Fruit fly (Drosophila melanogaster) whole organism, wandering third instar larva: ENCODE data around the gene Lamtor3.
A peak's percentile ranks its signal among the peaks of the same experiment; 100 is the strongest.

Experiments
- Abd-B ChIP-seq: fragments of >200 bp; optimal IDR thresholded peaks from 2 replicates; lab custom pipeline; 2017; ENCODE audit warnings: missing biosample characterization, missing genetic modification characterization
- CG32264 ChIP-seq: fragments of 200-800 bp; sonication (Bioruptor generic); optimal IDR thresholded peaks from 2 replicates; lab custom pipeline; 2016; ENCODE audit warnings: missing biosample characterization, missing genetic modification characterization
- CG9705 ChIP-seq: fragments of 200-800 bp; sonication (Bioruptor generic); optimal IDR thresholded peaks from 2 replicates; lab custom pipeline; 2018; ENCODE audit warnings: missing biosample characterization, mild to moderate bottlenecking, missing genetic modification characterization
- Dfd ChIP-seq: fragments of >200 bp; optimal IDR thresholded peaks from 2 replicates; lab custom pipeline; 2017; ENCODE audit warnings: missing biosample characterization, missing genetic modification characterization
- Dif ChIP-seq: fragments of 200-275, 200-300 bp; sonication (Bioruptor generic); optimal IDR thresholded peaks from 2 replicates; lab custom pipeline; 2018; ENCODE audit warnings: missing biosample characterization, missing genetic modification characterization; ENCODE audit not compliant: partially characterized antibody
- GATAd ChIP-seq: sonication (Bioruptor generic); optimal IDR thresholded peaks from 2 replicates; lab custom pipeline; 2016; ENCODE audit warnings: missing biosample characterization, missing genetic modification characterization
- HLH106 ChIP-seq: fragments of 200-800 bp; optimal IDR thresholded peaks from 3 replicates; lab custom pipeline; 2019; ENCODE audit warnings: missing biosample characterization, mild to moderate bottlenecking, missing genetic modification characterization, moderate library complexity
- Hnf4 ChIP-seq: fragments of 200-800 bp; sonication (Bioruptor generic); optimal IDR thresholded peaks from 2 replicates; lab custom pipeline; 2016; ENCODE audit warnings: missing biosample characterization, mild to moderate bottlenecking, missing genetic modification characterization
- Hr83 ChIP-seq: fragments of 200-300 bp; sonication (Bioruptor generic); optimal IDR thresholded peaks from 2 replicates; lab custom pipeline; 2016; ENCODE audit warnings: missing biosample characterization, mild to moderate bottlenecking, missing genetic modification characterization, moderate library complexity; ENCODE audit not compliant: poor library complexity, severe bottlenecking
- Jra ChIP-seq: sonication (Bioruptor generic); optimal IDR thresholded peaks from 2 replicates; lab custom pipeline; 2016; ENCODE audit warnings: missing biosample characterization, missing genetic modification characterization
- Mio ChIP-seq: sonication (Bioruptor generic); optimal IDR thresholded peaks from 2 replicates; lab custom pipeline; 2016; ENCODE audit warnings: missing biosample characterization, missing genetic modification characterization
- Myc ChIP-seq: fragments of >200 bp; optimal IDR thresholded peaks from 2 replicates; lab custom pipeline; 2017
- Rel ChIP-seq, 2 experiments: fragments of 200-800 bp; sonication (Bioruptor generic) in 1 of 2; optimal IDR thresholded peaks; 2 replicates in 1 of 2; 3 replicates in 1 of 2; lab custom pipeline; 2016 to 2019; ENCODE audit warnings: mild to moderate bottlenecking in 2 of 2, missing biosample characterization in 2 of 2, missing genetic modification characterization in 2 of 2, moderate library complexity in 1 of 2
- Sp1 ChIP-seq: fragments of 200-800 bp; sonication (Bioruptor generic); optimal IDR thresholded peaks from 3 replicates; lab custom pipeline; 2019; ENCODE audit warnings: missing biosample characterization, mild to moderate bottlenecking, missing genetic modification characterization, moderate library complexity
- Vsx2 ChIP-seq: fragments of 200-300, 225-300 bp; sonication (Bioruptor generic); optimal IDR thresholded peaks from 2 replicates; lab custom pipeline; 2018; ENCODE audit warnings: missing biosample characterization, missing genetic modification characterization; ENCODE audit not compliant: partially characterized antibody
- br ChIP-seq: fragments of 200-800 bp; sonication (Bioruptor generic); optimal IDR thresholded peaks from 2 replicates; lab custom pipeline; 2016; ENCODE audit warnings: missing biosample characterization, missing genetic modification characterization
- brk ChIP-seq: fragments of 200-800 bp; sonication (Bioruptor generic); optimal IDR thresholded peaks from 2 replicates; lab custom pipeline; 2016; ENCODE audit warnings: missing biosample characterization, mild to moderate bottlenecking, missing genetic modification characterization
- dl ChIP-seq, 2 experiments: fragments of 175-275, 200-275 bp in 1 of 2; fragments of 200-275 bp in 1 of 2; sonication (Bioruptor generic); optimal IDR thresholded peaks; lab custom pipeline; 2018; ENCODE audit warnings: mild to moderate bottlenecking in 2 of 2, missing biosample characterization in 2 of 2, missing genetic modification characterization in 2 of 2, moderate library complexity in 2 of 2; ENCODE audit not compliant: partially characterized antibody in 2 of 2, insufficient read depth in 1 of 2
- dmrt93B ChIP-seq: fragments of 200-800 bp; sonication (Bioruptor generic); optimal IDR thresholded peaks from 2 replicates; lab custom pipeline; 2018; ENCODE audit warnings: missing biosample characterization, mild to moderate bottlenecking, missing genetic modification characterization
- dsf ChIP-seq: sonication (Bioruptor generic); optimal IDR thresholded peaks from 2 replicates; lab custom pipeline; 2016; ENCODE audit warnings: missing biosample characterization, missing genetic modification characterization, borderline replicate concordance
- ey ChIP-seq: fragments of 200-800 bp; sonication (Bioruptor generic); optimal IDR thresholded peaks from 2 replicates; lab custom pipeline; 2016; ENCODE audit warnings: missing biosample characterization, missing genetic modification characterization
- foxo ChIP-seq, 2 experiments: fragments of 200-800 bp; sonication (Bioruptor generic); optimal IDR thresholded peaks; 2 replicates in 1 of 2; 3 replicates in 1 of 2; lab custom pipeline; 2016 to 2017; ENCODE audit warnings: missing biosample characterization in 2 of 2, missing genetic modification characterization in 2 of 2
- fru ChIP-seq: fragments of 200-800 bp; sonication (Bioruptor generic); optimal IDR thresholded peaks from 3 replicates; lab custom pipeline; 2016; ENCODE audit warnings: missing biosample characterization, mild to moderate bottlenecking, missing genetic modification characterization
- h ChIP-seq: fragments of 200-800 bp; sonication (Bioruptor generic); optimal IDR thresholded peaks from 3 replicates; lab custom pipeline; 2016; ENCODE audit warnings: missing biosample characterization, mild to moderate bottlenecking, missing genetic modification characterization
- jim ChIP-seq: fragments of 175-275, 200-325 bp; sonication (Bioruptor generic); optimal IDR thresholded peaks from 2 replicates; lab custom pipeline; 2016; ENCODE audit warnings: missing biosample characterization, mild to moderate bottlenecking, missing genetic modification characterization
- lola ChIP-seq: fragments of >200 bp; optimal IDR thresholded peaks from 2 replicates; lab custom pipeline; 2017; ENCODE audit warnings: missing biosample characterization, missing genetic modification characterization
- pan ChIP-seq: fragments of >200 bp; optimal IDR thresholded peaks from 2 replicates; lab custom pipeline; 2017
- rgr ChIP-seq: fragments of 200-800 bp; sonication (Bioruptor generic); optimal IDR thresholded peaks from 3 replicates; lab custom pipeline; 2016; ENCODE audit warnings: missing biosample characterization, mild to moderate bottlenecking, missing genetic modification characterization
- sage ChIP-seq: fragments of 200-800 bp; sonication (Bioruptor generic); optimal IDR thresholded peaks from 2 replicates; lab custom pipeline; 2016; ENCODE audit warnings: missing biosample characterization, mild to moderate bottlenecking, missing genetic modification characterization
- sv ChIP-seq: fragments of 200-800 bp; sonication (Bioruptor generic); optimal IDR thresholded peaks from 3 replicates; lab custom pipeline; 2016; ENCODE audit warnings: missing biosample characterization, missing genetic modification characterization
- tai ChIP-seq: sonication (Bioruptor generic); optimal IDR thresholded peaks from 2 replicates; lab custom pipeline; 2016; ENCODE audit warnings: missing biosample characterization, missing genetic modification characterization
- usp ChIP-seq: fragments of >200 bp; optimal IDR thresholded peaks from 2 replicates; lab custom pipeline; 2017; ENCODE audit warnings: missing biosample characterization, missing genetic modification characterization
- woc ChIP-seq: sonication (Bioruptor generic); optimal IDR thresholded peaks from 2 replicates; lab custom pipeline; 2016; ENCODE audit warnings: missing biosample characterization, mild to moderate bottlenecking, missing genetic modification characterization

Lamtor3 gene

DNA sequence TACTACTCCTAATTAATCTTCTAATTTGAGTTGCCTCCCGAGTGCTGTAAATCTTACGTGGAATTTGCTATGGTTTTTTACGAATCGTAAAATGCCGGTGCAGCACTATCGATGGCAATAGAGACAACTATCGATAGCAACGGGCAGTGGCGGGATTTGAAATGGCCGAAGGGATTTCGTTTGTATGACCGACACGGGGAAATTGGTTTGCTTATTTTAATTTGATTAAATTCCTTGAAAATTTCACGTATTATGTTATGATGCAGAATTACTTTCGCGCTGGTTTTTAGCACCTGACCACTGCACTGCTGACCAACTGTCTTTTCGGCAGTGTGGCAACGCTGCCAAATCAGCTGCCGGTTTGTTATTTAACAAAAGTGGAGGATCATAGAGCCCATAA, 3.1 kb downstream of the Lamtor3 start, which contains the start of the genes GCS2beta and CG5131 (continued):
- TF ChIP-seq ey (peak; percentile 96), rgr (GFP tag; lab: Kevin White, UChicago) (peak; percentile 97), Mio (peak; percentile 79), Hnf4 (GFP tag; lab: Kevin White, UChicago) (peak; percentile 96), CG9705 (GFP tag; lab: Kevin White, UChicago) (peak; percentile 74), sv (peak; percentile 92), Rel (GFP tag; optimal IDR thresholded peaks at IDR 0.05; lab: Kevin White, UChicago) (no peak), Rel (tag; optimal IDR thresholded peaks at IDR 0.05; lab: Kevin White, UChicago) (peak; percentile 43)

DNA sequence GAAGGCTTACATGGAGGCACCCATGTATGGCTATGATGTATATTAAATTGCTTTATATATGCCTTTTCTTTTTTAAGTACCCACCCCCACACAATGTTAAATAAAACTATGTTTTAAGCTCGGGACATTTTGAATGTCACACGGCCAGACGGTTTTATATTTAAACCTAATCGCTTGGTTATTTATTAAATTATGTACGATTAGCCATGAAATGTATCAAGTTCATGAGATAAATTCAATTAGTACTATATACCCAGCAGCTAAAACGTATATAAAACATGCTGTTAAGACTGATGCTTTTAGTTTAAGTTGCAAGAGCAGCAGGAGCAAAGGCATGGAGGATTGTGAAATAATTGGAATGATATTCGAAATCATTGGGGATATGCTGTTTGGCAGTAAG, 4.4 kb downstream of the Lamtor3 start, which contains the start of the genes CG43221 and CG43645:
TSS of gene CG43221 (plus strand) at position 301 of the 400 bp plus-strand sequence.
TSS of gene CG43645 (plus strand) at position 301 of the 400 bp plus-strand sequence.
- no peak for TF ChIP-seq brk (GFP tag; lab: Kevin White, UChicago)
- no peak for TF ChIP-seq usp (GFP tag; lab: Kevin White, UChicago)
- no peak for TF ChIP-seq CG32264
- no peak for TF ChIP-seq lola (GFP tag; lab: Kevin White, UChicago)
- TF ChIP-seq h (GFP tag; lab: Kevin White, UChicago) = no peak
- no peak for TF ChIP-seq sage (GFP tag; lab: Kevin White, UChicago)
- no peak for TF ChIP-seq Mio
- no peak for TF ChIP-seq Myc (lab: Kevin White, UChicago)
- TF ChIP-seq fru (GFP tag; lab: Kevin White, UChicago) = no peak
- TF ChIP-seq woc (GFP tag; lab: Kevin White, UChicago) = no peak
- TF ChIP-seq dsf (GFP tag; lab: Kevin White, UChicago) = no peak
- TF ChIP-seq Sp1 (GFP tag; lab: Kevin White, UChicago) = no peak

DNA sequence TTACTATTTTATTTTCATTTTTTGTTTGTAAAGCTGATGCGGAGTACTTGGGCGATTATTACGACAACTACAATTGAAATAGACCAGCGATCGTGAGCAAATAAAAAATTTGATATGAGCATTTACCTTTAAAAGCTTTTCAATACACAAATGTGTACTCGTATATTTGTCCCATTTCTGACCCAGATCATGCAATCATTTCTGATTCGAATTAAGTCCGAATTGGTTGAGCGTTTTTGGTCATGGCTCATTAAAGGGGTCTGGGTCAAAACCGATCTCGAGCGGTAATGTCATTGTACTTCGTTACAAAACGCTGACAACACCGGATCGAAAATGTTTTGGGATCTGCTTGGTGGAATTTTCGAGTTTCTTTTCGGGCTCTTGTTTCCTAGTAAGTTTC, 5.2 kb downstream of the Lamtor3 start, which contains the start of gene CG43220:
TSS of gene CG43220 (plus strand) at position 301 of the 400 bp plus-strand sequence.
- TF ChIP-seq Sp1 (GFP tag; lab: Kevin White, UChicago) (no peak), sage (GFP tag; lab: Kevin White, UChicago) (no peak), Hnf4 (GFP tag; lab: Kevin White, UChicago) (no peak), jim (GFP tag; lab: Kevin White, UChicago) (no peak), usp (GFP tag; lab: Kevin White, UChicago) (no peak), Mio (no peak), fru (GFP tag; lab: Kevin White, UChicago) (no peak), Jra (GFP tag; lab: Kevin White, UChicago) (no peak), foxo (GFP tag; optimal IDR thresholded peaks at IDR 0.05; lab: Kevin White, UChicago) (no peak), dmrt93B (GFP tag; lab: Kevin White, UChicago) (no peak), h (GFP tag; lab: Kevin White, UChicago) (no peak), Dfd (GFP tag; lab: Kevin White, UChicago) (no peak), br (GFP tag; lab: Kevin White, UChicago) (no peak), pan (lab: Kevin White, UChicago) (no peak), GATAd (no peak), Myc (lab: Kevin White, UChicago) (no peak), HLH106 (no peak), ey (no peak), CG9705 (GFP tag; lab: Kevin White, UChicago) (no peak)

dm6 chr2L:17492680-17493079, 11.6 kb downstream of the Lamtor3 start:
- TF ChIP-seq CG9705 (GFP tag; lab: Kevin White, UChicago) (no peak), dl (GFP tag; optimal IDR thresholded peaks at IDR 0.05; lab: Kevin White, UChicago; ENCODE audit: insufficient read depth in 1 of 2, partially characterized antibody in 2 of 2) (no peak), tai (GFP tag; lab: Kevin White, UChicago) (no peak), Hnf4 (GFP tag; lab: Kevin White, UChicago) (no peak), Vsx2 (GFP tag; lab: Kevin White, UChicago) (no peak), Abd-B (GFP tag; lab: Kevin White, UChicago) (no peak), Sp1 (GFP tag; lab: Kevin White, UChicago) (no peak), rgr (GFP tag; lab: Kevin White, UChicago) (no peak), HLH106 (no peak), ey (no peak), Hr83 (GFP tag; lab: Kevin White, UChicago) (no peak), h (GFP tag; lab: Kevin White, UChicago) (no peak), Dif (GFP tag; lab: Kevin White, UChicago) (no peak), dmrt93B (GFP tag; lab: Kevin White, UChicago) (no peak), GATAd (no peak), sage (GFP tag; lab: Kevin White, UChicago) (no peak), woc (GFP tag; lab: Kevin White, UChicago) (no peak), pan (lab: Kevin White, UChicago) (no peak)
- TF ChIP-seq, all 38 proteins: peak for 0
